Worm (Caenorhabditis elegans) whole organism, L4/young adult: Measurements from ENCODE around the gene dnj-10.
A peak's percentile ranks its signal among the peaks of the same experiment; 100 is the strongest.

Experiments used
- W03F9.2 ChIP-seq: fragments of 150-350 bp; optimal IDR thresholded peaks from 2 replicates; lab custom pipeline; 2014; ENCODE audit warnings: missing biosample characterization, missing genetic modification characterization
- dao-5 ChIP-seq: sonication (generic microtip); optimal IDR thresholded peaks from 2 replicates; lab custom pipeline; 2016; ENCODE audit warnings: missing genotype, missing genetic modification characterization, moderate library complexity, missing compliant biosample characterization
- him-1 ChIP-seq: sonication (generic microtip); optimal IDR thresholded peaks from 2 replicates; lab custom pipeline; 2016; ENCODE audit warnings: missing genotype, missing genetic modification reagents, missing genetic modification characterization, missing compliant biosample characterization

dnj-10 gene

ce11 chrIII:8650235-8650817 lies 19.4 kb downstream of the dnj-10 start, which contains the start of gene flp-23:
Gene flp-23 (plus strand): TSS chrIII:8650767.
- TF ChIP-seq him-1 (tag; lab: Kevin White, UChicago) (peak; percentile 59), dao-5 (no peak)

ce11 chrIII:8652112-8652694 lies 21.2 kb downstream of the dnj-10 start:
- TF ChIP-seq W03F9.2 (tag; lab: Kevin White, UChicago), result no peak

ce11 chrIII:8652922-8653321 lies 22.0 kb downstream of the dnj-10 start:
- no peak for TF ChIP-seq him-1 (tag; lab: Kevin White, UChicago)
- TF ChIP-seq dao-5, result no peak
- no peak for TF ChIP-seq W03F9.2 (tag; lab: Kevin White, UChicago)

ce11 chrIII:8653457-8653856 lies 22.5 kb downstream of the dnj-10 start:
- TF ChIP-seq him-1 (tag; lab: Kevin White, UChicago), result no peak

- TF ChIP-seq dao-5 (no peak), W03F9.2 (tag; lab: Kevin White, UChicago) (no peak), him-1 (tag; lab: Kevin White, UChicago) (no peak)
Observed at ce11 chrIII:8653875-8654386, 23.0 kb downstream of the dnj-10 start, which contains the start of gene F22B7.9. Gene F22B7.9 (minus strand): TSS chrIII:8653925.

ce11 chrIII:8654400-8654980 lies 23.5 kb downstream of the dnj-10 start:
- no peak for TF ChIP-seq W03F9.2 (tag; lab: Kevin White, UChicago)
- no peak for TF ChIP-seq him-1 (tag; lab: Kevin White, UChicago)
- TF ChIP-seq dao-5, result no peak

- TF ChIP-seq dao-5, result no peak
- no peak for TF ChIP-seq him-1 (tag; lab: Kevin White, UChicago)
- no peak for TF ChIP-seq W03F9.2 (tag; lab: Kevin White, UChicago)
Observed at ce11 chrIII:8655412-8655811, 24.4 kb downstream of the dnj-10 start.

- TF ChIP-seq W03F9.2 (tag; lab: Kevin White, UChicago) (no peak), dao-5 (no peak), him-1 (tag; lab: Kevin White, UChicago) (no peak)
Observed at ce11 chrIII:8656055-8656454, 25.1 kb downstream of the dnj-10 start.

- TF ChIP-seq W03F9.2 (tag; lab: Kevin White, UChicago) (no peak), dao-5 (no peak), him-1 (tag; lab: Kevin White, UChicago) (no peak)
Observed at ce11 chrIII:8656957-8657356, 26.0 kb downstream of the dnj-10 start.

- TF ChIP-seq dao-5 (no peak), W03F9.2 (tag; lab: Kevin White, UChicago) (no peak), him-1 (tag; lab: Kevin White, UChicago) (no peak)
Observed at ce11 chrIII:8657676-8658366, 26.9 kb downstream of the dnj-10 start.

- peak; percentile 91 for TF ChIP-seq W03F9.2 (tag; lab: Kevin White, UChicago)
- TF ChIP-seq dao-5, result no peak
- TF ChIP-seq him-1 (tag; lab: Kevin White, UChicago), result peak; percentile 76
Observed at ce11 chrIII:8658367-8658761, 27.4 kb downstream of the dnj-10 start.

ce11 chrIII:8663143-8663542 lies 32.2 kb downstream of the dnj-10 start:
- TF ChIP-seq him-1 (tag; lab: Kevin White, UChicago), result no peak
- TF ChIP-seq dao-5, result no peak
- no peak for TF ChIP-seq W03F9.2 (tag; lab: Kevin White, UChicago)

ce11 chrIII:8664897-8665388 lies 34.0 kb downstream of the dnj-10 start, which contains the start of gene F22B7.1:
Gene F22B7.1 (plus strand): TSS chrIII:8665338.
- TF ChIP-seq him-1 (tag; lab: Kevin White, UChicago), result no peak
- TF ChIP-seq W03F9.2 (tag; lab: Kevin White, UChicago), result no peak
- TF ChIP-seq dao-5, result no peak

- TF ChIP-seq dao-5, result no peak
Observed at ce11 chrIII:8667382-8667781, 36.4 kb downstream of the dnj-10 start, which contains the start of gene dpy-19. Gene dpy-19 (minus strand): TSS chrIII:8667482.
